Worm (Caenorhabditis elegans) whole organism, young adult: ENCODE results near the gene R08C7.12.

Source experiments
- B0019.2 ChIP-seq: fragments of 200-800 bp; sonication (Bioruptor generic); conservative IDR thresholded peaks from 2 replicates; pipeline ENCODE4 v1.3.6; 2022; ENCODE audit warnings: missing genetic modification reagents, missing genetic modification characterization, missing compliant biosample characterization
- B0035.1 ChIP-seq: sonication (generic microtip); optimal IDR thresholded peaks from 2 replicates; lab custom pipeline; 2016; ENCODE audit warnings: missing genetic modification characterization, mild to moderate bottlenecking, missing compliant biosample characterization, missing genotype, missing genetic modification reagents
- F22D6.2 ChIP-seq: sonication (generic microtip); optimal IDR thresholded peaks from 2 replicates; lab custom pipeline; 2016; ENCODE audit warnings: mild to moderate bottlenecking, missing genetic modification characterization, missing compliant biosample characterization
- F55B11.4 ChIP-seq: sonication (generic microtip); optimal IDR thresholded peaks from 2 replicates; lab custom pipeline; 2016; ENCODE audit warnings: missing compliant biosample characterization, missing genetic modification characterization, borderline replicate concordance; ENCODE audit not compliant: insufficient read depth
- K12H6.12 ChIP-seq: fragments of 200-800 bp; sonication (Bioruptor generic); optimal IDR thresholded peaks from 2 replicates; lab custom pipeline; 2018; ENCODE audit warnings: mild to moderate bottlenecking, missing genetic modification characterization, missing compliant biosample characterization
- T26A5.8 ChIP-seq: sonication (generic microtip); optimal IDR thresholded peaks from 2 replicates; lab custom pipeline; 2016; ENCODE audit warnings: missing genetic modification characterization, missing compliant biosample characterization
- Y53F4B.3 ChIP-seq: fragments of 200-800 bp; sonication (Bioruptor generic); IDR thresholded peaks from 2 replicates; pipeline ENCODE4 v1.3.6; 2022; ENCODE audit warnings: missing genetic modification reagents, missing genetic modification characterization, missing compliant biosample characterization
- Y56A3A.18 ChIP-seq: fragments of 200-800 bp; sonication (Bioruptor generic); IDR thresholded peaks from 2 replicates; pipeline ENCODE4 v1.3.6; 2022; ENCODE audit warnings: missing genetic modification reagents, missing genetic modification characterization, missing compliant biosample characterization
- Y67H2A.10 ChIP-seq: fragments of 200-800 bp; sonication (Bioruptor generic); conservative IDR thresholded peaks from 2 replicates; pipeline ENCODE4 v1.3.6; 2022; ENCODE audit warnings: missing genetic modification reagents, missing genetic modification characterization, missing compliant biosample characterization
- ZK185.1 ChIP-seq: sonication (generic microtip); optimal IDR thresholded peaks from 2 replicates; lab custom pipeline; 2016; ENCODE audit warnings: mild to moderate bottlenecking, missing genetic modification characterization, missing compliant biosample characterization; ENCODE audit not compliant: poor library complexity, severe bottlenecking
- akir-1 ChIP-seq: fragments of 200-800 bp; sonication (Bioruptor generic); optimal IDR thresholded peaks from 2 replicates; lab custom pipeline; 2018; ENCODE audit warnings: mild to moderate bottlenecking, missing genetic modification characterization, moderate library complexity, missing compliant biosample characterization
- ama-1 ChIP-seq, 3 experiments: fragments of 150-350 bp in 1 of 3; sonication (generic microtip) in 2 of 3; optimal IDR thresholded peaks; 2 replicates each; lab custom pipeline; 2014 to 2018; ENCODE audit warnings: missing biosample characterization in 2 of 3, missing genetic modification characterization in 2 of 3, missing genetic modification reagents in 2 of 3
- atf-7 ChIP-seq: sonication (generic microtip); optimal IDR thresholded peaks from 2 replicates; lab custom pipeline; 2017; ENCODE audit warnings: mild to moderate bottlenecking, missing genetic modification characterization, missing compliant biosample characterization
- attf-3 ChIP-seq: fragments of 200-800 bp; sonication (Bioruptor generic); conservative IDR thresholded peaks from 2 replicates; pipeline ENCODE4 v1.3.6; 2022; ENCODE audit warnings: missing genetic modification reagents, missing genetic modification characterization, missing compliant biosample characterization
- attf-5 ChIP-seq: fragments of 200-800 bp; sonication (Bioruptor generic); optimal IDR thresholded peaks from 2 replicates; lab custom pipeline; 2018; ENCODE audit warnings: mild to moderate bottlenecking, missing genetic modification characterization, missing compliant biosample characterization
- bed-2 ChIP-seq: fragments of 200-800 bp; sonication (Bioruptor generic); IDR thresholded peaks from 2 replicates; pipeline ENCODE4 v1.3.6; 2022; ENCODE audit warnings: missing genetic modification reagents, missing genetic modification characterization, missing compliant biosample characterization
- ccch-3 ChIP-seq: fragments of 200-800 bp; sonication (Bioruptor generic); optimal IDR thresholded peaks from 2 replicates; lab custom pipeline; 2018; ENCODE audit warnings: mild to moderate bottlenecking, missing genetic modification characterization, missing compliant biosample characterization
- cebp-1 ChIP-seq, 2 experiments: fragments of 200-800 bp in 1 of 2; sonication (Bioruptor generic) in 1 of 2; sonication (generic microtip) in 1 of 2; IDR thresholded peaks in 1 of 2; optimal IDR thresholded peaks in 1 of 2; 2 replicates each; pipeline versions ENCODE4 v1.3.6 to Lab custom; 2017 to 2022; ENCODE audit warnings: missing compliant biosample characterization in 2 of 2, missing genetic modification characterization in 2 of 2, mild to moderate bottlenecking in 1 of 2, missing genetic modification reagents in 1 of 2, moderate library complexity in 1 of 2
- cebp-2 ChIP-seq: fragments of 200-800 bp; sonication (Bioruptor generic); IDR thresholded peaks from 2 replicates; pipeline ENCODE4 v1.3.6; 2022; ENCODE audit warnings: missing genetic modification characterization, missing compliant biosample characterization
- chd-7 ChIP-seq: sonication (generic microtip); optimal IDR thresholded peaks from 2 replicates; lab custom pipeline; 2016; ENCODE audit warnings: mild to moderate bottlenecking, missing genetic modification characterization, moderate library complexity, missing compliant biosample characterization
- die-1 ChIP-seq: sonication (generic microtip); optimal IDR thresholded peaks from 2 replicates; lab custom pipeline; 2016; ENCODE audit warnings: missing genotype, mild to moderate bottlenecking, missing genetic modification characterization, missing compliant biosample characterization
- dpff-1 ChIP-seq: sonication (generic microtip); optimal IDR thresholded peaks from 2 replicates; lab custom pipeline; 2017; ENCODE audit warnings: mild to moderate bottlenecking, missing genetic modification characterization, missing compliant biosample characterization
- him-1 ChIP-seq: sonication (generic microtip); optimal IDR thresholded peaks from 2 replicates; lab custom pipeline; 2016; ENCODE audit warnings: missing genotype, missing genetic modification reagents, missing genetic modification characterization, missing compliant biosample characterization
- hmg-1.2 ChIP-seq: fragments of 200-800 bp; sonication (Bioruptor generic); IDR thresholded peaks from 2 replicates; pipeline ENCODE4 v1.3.6; 2022; ENCODE audit warnings: missing genetic modification reagents, missing genetic modification characterization, missing compliant biosample characterization
- let-607 ChIP-seq, 2 experiments: fragments of 200-800 bp in 1 of 2; sonication (Bioruptor generic) in 1 of 2; sonication (generic microtip) in 1 of 2; optimal IDR thresholded peaks; 2 replicates each; lab custom pipeline; 2016 to 2018; ENCODE audit warnings: mild to moderate bottlenecking in 2 of 2, missing compliant biosample characterization in 2 of 2, missing genetic modification characterization in 2 of 2, moderate library complexity in 2 of 2, missing genotype in 1 of 2
- lin-26 ChIP-seq: fragments of 200-800 bp; sonication (Bioruptor generic); IDR thresholded peaks from 2 replicates; pipeline ENCODE4 v1.3.6; 2022; ENCODE audit warnings: missing genetic modification reagents, missing genetic modification characterization, missing compliant biosample characterization
- lir-1 ChIP-seq: fragments of 200-800 bp; sonication (Bioruptor generic); conservative IDR thresholded peaks from 2 replicates; pipeline ENCODE4 v1.3.6; 2022; ENCODE audit warnings: missing genetic modification reagents, missing genetic modification characterization, missing compliant biosample characterization
- lsl-1 ChIP-seq: fragments of 200-800 bp; sonication (Bioruptor generic); optimal IDR thresholded peaks from 2 replicates; lab custom pipeline; 2018; ENCODE audit warnings: mild to moderate bottlenecking, missing genetic modification characterization, moderate library complexity, missing compliant biosample characterization
- madf-3 ChIP-seq: fragments of 200-800 bp; sonication (Bioruptor generic); IDR thresholded peaks from 2 replicates; pipeline ENCODE4 v1.3.6; 2022; ENCODE audit warnings: missing genetic modification reagents, missing genetic modification characterization, missing compliant biosample characterization
- mcd-1 ChIP-seq: fragments of 200-800 bp; sonication (Bioruptor generic); IDR thresholded peaks from 2 replicates; pipeline ENCODE4 v1.3.6; 2022; ENCODE audit warnings: missing genetic modification reagents, missing genetic modification characterization, missing compliant biosample characterization
- mes-4 ChIP-seq: sonication (generic microtip); optimal IDR thresholded peaks from 2 replicates; lab custom pipeline; 2016; ENCODE audit warnings: missing genotype, missing genetic modification characterization, missing compliant biosample characterization
- nfya-1 ChIP-seq: sonication (generic microtip); optimal IDR thresholded peaks from 2 replicates; lab custom pipeline; 2017; ENCODE audit warnings: antibody characterized with exemption, missing compliant biosample characterization, missing genetic modification characterization, borderline replicate concordance; ENCODE audit not compliant: insufficient read depth
- nfya-2 ChIP-seq: fragments of 200-800 bp; sonication (Bioruptor generic); IDR thresholded peaks from 2 replicates; pipeline ENCODE4 v1.3.6; 2022; ENCODE audit warnings: missing genetic modification reagents, missing genetic modification characterization, missing compliant biosample characterization
- nfyb-1 ChIP-seq: fragments of 200-800 bp; sonication (Bioruptor generic); IDR thresholded peaks from 2 replicates; pipeline ENCODE4 v1.3.6; 2022; ENCODE audit warnings: missing genetic modification reagents, missing genetic modification characterization, missing compliant biosample characterization
- nhr-179 ChIP-seq: sonication (generic microtip); optimal IDR thresholded peaks from 2 replicates; lab custom pipeline; 2016; ENCODE audit warnings: mild to moderate bottlenecking, missing genetic modification characterization, missing compliant biosample characterization
- nhr-90 ChIP-seq: sonication (generic microtip); optimal IDR thresholded peaks from 2 replicates; lab custom pipeline; 2016; ENCODE audit warnings: missing genotype, mild to moderate bottlenecking, missing genetic modification characterization, missing compliant biosample characterization
- repo-1 ChIP-seq: sonication (generic microtip); optimal IDR thresholded peaks from 2 replicates; lab custom pipeline; 2017; ENCODE audit warnings: mild to moderate bottlenecking, missing genetic modification characterization, missing compliant biosample characterization
- sea-2 ChIP-seq: fragments of 200-800 bp; sonication (Bioruptor generic); IDR thresholded peaks from 2 replicates; pipeline ENCODE4 v1.3.6; 2022; ENCODE audit warnings: missing genetic modification characterization, missing compliant biosample characterization
- snpc-3.4 ChIP-seq: sonication (generic microtip); optimal IDR thresholded peaks from 2 replicates; lab custom pipeline; 2017; ENCODE audit warnings: missing genetic modification characterization, mild to moderate bottlenecking, missing compliant biosample characterization, antibody characterized with exemption, moderate library complexity, missing genotype, missing genetic modification reagents
- somi-1 ChIP-seq: fragments of 200-800 bp; sonication (Bioruptor generic); optimal IDR thresholded peaks from 2 replicates; lab custom pipeline; 2018; ENCODE audit warnings: mild to moderate bottlenecking, missing genetic modification characterization, missing compliant biosample characterization
- tbp1 ChIP-seq: fragments of 200-800 bp; sonication (Bioruptor generic); optimal IDR thresholded peaks from 2 replicates; lab custom pipeline; 2018; ENCODE audit warnings: mild to moderate bottlenecking, missing genetic modification characterization, missing compliant biosample characterization
- zim-3 ChIP-seq: sonication (generic microtip); optimal IDR thresholded peaks from 2 replicates; lab custom pipeline; 2017; ENCODE audit warnings: mild to moderate bottlenecking, missing genetic modification characterization, moderate library complexity, missing compliant biosample characterization
- ztf-18 ChIP-seq: sonication (generic microtip); optimal IDR thresholded peaks from 2 replicates; lab custom pipeline; 2016; ENCODE audit warnings: missing genotype, mild to moderate bottlenecking, missing genetic modification characterization, missing compliant biosample characterization
- ztf-26 ChIP-seq: sonication (generic microtip); optimal IDR thresholded peaks from 2 replicates; lab custom pipeline; 2017; ENCODE audit warnings: missing genetic modification characterization, missing compliant biosample characterization
- ztf-3 ChIP-seq: fragments of 200-800 bp; sonication (Bioruptor generic); optimal IDR thresholded peaks from 2 replicates; lab custom pipeline; 2018; ENCODE audit warnings: mild to moderate bottlenecking, missing genetic modification characterization, missing compliant biosample characterization

Gene R08C7.12

DNA sequence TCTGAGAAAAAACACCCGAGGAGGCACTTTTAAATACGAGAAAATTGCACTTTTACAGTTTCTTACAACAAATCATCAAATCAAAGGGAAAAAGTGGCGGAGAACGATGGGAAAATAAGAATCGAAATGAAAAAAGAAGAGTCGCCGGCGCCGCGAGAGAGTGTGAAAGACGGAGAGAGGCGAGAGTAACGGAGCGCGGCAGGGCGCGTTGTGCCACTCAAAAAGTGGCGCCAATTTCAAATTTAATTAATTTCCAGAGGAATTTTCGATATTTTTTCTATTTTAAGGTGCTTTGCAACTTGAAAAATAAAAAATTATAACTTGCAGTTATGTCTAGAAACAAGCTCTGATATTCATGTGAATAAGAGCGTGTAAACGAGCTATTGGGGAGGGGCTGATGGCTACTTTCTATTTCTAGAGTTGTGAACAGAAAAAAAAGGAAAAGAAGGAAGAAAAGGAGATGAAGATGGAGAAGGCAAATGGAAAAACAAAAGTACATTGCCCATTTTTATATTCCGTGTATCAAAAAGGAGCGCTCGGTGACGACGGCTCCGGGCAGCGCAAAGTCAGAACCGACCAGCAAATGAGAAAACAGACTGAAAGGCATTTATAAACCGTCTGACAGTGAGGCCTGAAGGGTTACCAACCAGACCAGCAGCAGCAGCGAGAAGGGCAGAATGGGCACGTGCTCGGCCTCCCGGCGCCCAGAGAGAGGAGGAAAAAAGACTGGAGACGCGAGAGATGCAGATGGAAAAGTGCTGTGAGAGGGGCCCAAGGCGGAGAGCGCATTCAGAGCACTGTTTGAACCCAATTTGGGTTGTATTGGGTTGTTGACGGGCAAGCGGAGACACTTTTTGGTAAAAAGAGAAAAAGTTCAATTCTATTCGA lies 21.6 kb downstream of the R08C7.12 start (continued):
- no peak for TF ChIP-seq nfya-1
- TF ChIP-seq B0035.1 (tag; lab: Kevin White, UChicago): no peak
- TF ChIP-seq cebp-2 (GFP tag; lab: Robert Waterston, UW): 0 out of 2 replicates have a peak, but pooled peaks have one; percentile 11
- peak; percentile 79 for TF ChIP-seq chd-7 (tag; lab: Kevin White, UChicago)
- no peak for TF ChIP-seq somi-1 (GFP tag; lab: Kevin White, UChicago)
- TF ChIP-seq ama-1 (optimal IDR thresholded peaks at IDR 0.05; lab: Kevin White, UChicago): peak; percentile 47
- peak in 1 of 2 experiments; percentile 9 for TF ChIP-seq ama-1 (GFP tag; optimal IDR thresholded peaks at IDR 0.05; lab: Kevin White, UChicago)
- no peak for TF ChIP-seq cebp-1 (GFP tag; IDR thresholded peaks at IDR 0.05; lab: Robert Waterston, UW)
- peak; percentile 38 for TF ChIP-seq cebp-1 (tag; optimal IDR thresholded peaks at IDR 0.05; lab: Kevin White, UChicago)
- TF ChIP-seq B0019.2 (GFP tag; lab: Robert Waterston, UW): no peak
- TF ChIP-seq F22D6.2 (tag; lab: Kevin White, UChicago): no peak
- no peak for TF ChIP-seq nfya-2
- TF ChIP-seq F55B11.4 (tag; lab: Kevin White, UChicago): no peak
- TF ChIP-seq ztf-26 (tag; lab: Kevin White, UChicago): no peak
- TF ChIP-seq nhr-90 (tag; lab: Kevin White, UChicago): no peak
- TF ChIP-seq Y67H2A.10 (GFP tag; lab: Robert Waterston, UW): no peak
- no peak for TF ChIP-seq K12H6.12 (tag; lab: Kevin White, UChicago)
- TF ChIP-seq let-607 (tag; optimal IDR thresholded peaks at IDR 0.05; lab: Kevin White, UChicago): no peak
- no peak for TF ChIP-seq nhr-179 (tag; lab: Kevin White, UChicago)
- no peak for TF ChIP-seq akir-1 (GFP tag; lab: Kevin White, UChicago)
- TF ChIP-seq nfyb-1 (GFP tag; lab: Robert Waterston, UW): peak; percentile 63
- no peak for TF ChIP-seq ZK185.1 (tag; lab: Kevin White, UChicago)
- no peak for TF ChIP-seq sea-2 (GFP tag; lab: Robert Waterston, UW)
- TF ChIP-seq ztf-3 (GFP tag; lab: Kevin White, UChicago): no peak
- TF ChIP-seq snpc-3.4 (tag; lab: Kevin White, UChicago): peak; percentile 23
- TF ChIP-seq ccch-3 (GFP tag; lab: Kevin White, UChicago): no peak
- TF ChIP-seq atf-7 (tag; lab: Kevin White, UChicago): no peak
- no peak for TF ChIP-seq repo-1 (tag; lab: Kevin White, UChicago)
- no peak for TF ChIP-seq lin-26 (GFP tag; lab: Robert Waterston, UW)
- no peak for TF ChIP-seq dpff-1
- TF ChIP-seq tbp1 (GFP tag; lab: Kevin White, UChicago): peak; percentile 20
- no peak for TF ChIP-seq him-1 (tag; lab: Kevin White, UChicago)
- no peak for TF ChIP-seq ztf-18 (tag; lab: Kevin White, UChicago)
- TF ChIP-seq T26A5.8 (tag; lab: Kevin White, UChicago): no peak
- TF ChIP-seq Y56A3A.18 (GFP tag; lab: Robert Waterston, UW): 0 out of 2 replicates have a peak, but pooled peaks have one; percentile 15
- peak; percentile 33 for TF ChIP-seq lsl-1 (GFP tag; lab: Kevin White, UChicago)
- no peak for TF ChIP-seq mes-4
- TF ChIP-seq attf-5 (GFP tag; lab: Kevin White, UChicago): peak; percentile 64
- TF ChIP-seq hmg-1.2 (GFP tag; lab: Robert Waterston, UW): peak; percentile 81
- TF ChIP-seq lir-1 (GFP tag; lab: Robert Waterston, UW): peak; percentile 38; the same call in 1 of the 2 replicates
- TF ChIP-seq madf-3 (GFP tag; lab: Robert Waterston, UW): peak; percentile 11; the same call in 1 of the 2 replicates
- TF ChIP-seq Y53F4B.3 (GFP tag; lab: Robert Waterston, UW): no peak
- TF ChIP-seq zim-3 (tag; lab: Kevin White, UChicago): peak; percentile 25
- TF ChIP-seq bed-2 (GFP tag; lab: Robert Waterston, UW): 0 out of 2 replicates have a peak, but pooled peaks have one; percentile 22
- no peak for TF ChIP-seq die-1 (tag; lab: Kevin White, UChicago)
- TF ChIP-seq mcd-1 (GFP tag; lab: Robert Waterston, UW): peak; percentile 58
- no peak for TF ChIP-seq attf-3 (GFP tag; lab: Robert Waterston, UW)
